Worm (Caenorhabditis elegans) whole organism, L1 larva: ENCODE data around the gene eco-1.
A peak's percentile ranks its signal among the peaks of the same experiment; 100 is the strongest.

ENCODE experiments used
- C16A3.4 ChIP-seq: fragments of 150-350 bp; optimal IDR thresholded peaks from 2 replicates; lab custom pipeline; 2014; ENCODE audit warnings: missing biosample characterization, missing genetic modification characterization
- F16B12.6 ChIP-seq: fragments of 150-350 bp; optimal IDR thresholded peaks from 2 replicates; lab custom pipeline; 2014; ENCODE audit warnings: missing biosample characterization, missing genetic modification characterization
- aly-2 ChIP-seq: fragments of 150-350 bp; optimal IDR thresholded peaks from 2 replicates; lab custom pipeline; 2014; ENCODE audit warnings: missing biosample characterization, missing genetic modification characterization
- ceh-8 ChIP-seq: fragments of 200-800 bp; sonication (Bioruptor generic); optimal IDR thresholded peaks from 2 replicates; lab custom pipeline; 2018; ENCODE audit warnings: mild to moderate bottlenecking, missing genetic modification characterization, moderate library complexity, missing compliant biosample characterization
- ceh-82 ChIP-seq, 3 experiments: fragments of 150-350 bp in 1 of 3; sonication (generic microtip) in 2 of 3; optimal IDR thresholded peaks; 2 replicates each; lab custom pipeline; 2014 to 2017; ENCODE audit warnings: missing biosample characterization in 3 of 3, missing genetic modification characterization in 3 of 3
- dpl-1 ChIP-seq, 3 experiments: fragments of 150-350 bp in 2 of 3; sonication (generic microtip) in 1 of 3; optimal IDR thresholded peaks; 2 replicates each; lab custom pipeline; 2014 to 2017; ENCODE audit warnings: missing biosample characterization in 3 of 3, missing genetic modification characterization in 3 of 3, missing genetic modification reagents in 3 of 3
- dsc-1 ChIP-seq: sonication (generic microtip); optimal IDR thresholded peaks from 2 replicates; lab custom pipeline; 2016; ENCODE audit warnings: mild to moderate bottlenecking, missing genetic modification characterization, missing compliant biosample characterization
- efl-1 ChIP-seq, 4 experiments: fragments of 150-350 bp; optimal IDR thresholded peaks in 3 of 4; peaks in 1 of 4; 1 replicate in 1 of 4; 2 replicates in 3 of 4; lab custom pipeline; 2014; ENCODE audit warnings: missing biosample characterization in 2 of 4, missing genetic modification characterization in 2 of 4, missing genetic modification reagents in 2 of 4
- elt-2 ChIP-seq: sonication (generic microtip); optimal IDR thresholded peaks from 2 replicates; lab custom pipeline; 2016; ENCODE audit warnings: missing genetic modification characterization, mild to moderate bottlenecking, inconsistent platforms, missing compliant biosample characterization, missing genetic modification reagents
- ets-5 ChIP-seq: fragments of 200-800 bp; sonication (Bioruptor generic); IDR thresholded peaks from 2 replicates; pipeline ENCODE4 v1.3.6; 2022; ENCODE audit warnings: missing genetic modification characterization, missing compliant biosample characterization
- fkh-10 ChIP-seq: sonication (generic microtip); optimal IDR thresholded peaks from 2 replicates; lab custom pipeline; 2017; ENCODE audit warnings: missing biosample characterization, missing genetic modification reagents, missing genetic modification characterization
- grh-1 ChIP-seq: fragments of 200-800 bp; sonication (Bioruptor generic); IDR thresholded peaks from 2 replicates; pipeline ENCODE4 v1.3.6; 2022; ENCODE audit warnings: missing genetic modification reagents, missing genetic modification characterization, missing compliant biosample characterization
- hlh-17 ChIP-seq: fragments of 200-800 bp; sonication (Bioruptor generic); optimal IDR thresholded peaks from 2 replicates; lab custom pipeline; 2018; ENCODE audit warnings: missing genetic modification characterization, mild to moderate bottlenecking, missing compliant biosample characterization, moderate library complexity, borderline replicate concordance
- hlh-4 ChIP-seq: sonication (generic microtip); optimal IDR thresholded peaks from 2 replicates; lab custom pipeline; 2016; ENCODE audit warnings: mild to moderate bottlenecking, missing genetic modification characterization, missing compliant biosample characterization
- lin-13 ChIP-seq: fragments of 150-350 bp; optimal IDR thresholded peaks from 2 replicates; lab custom pipeline; 2014; ENCODE audit warnings: missing biosample characterization, missing genetic modification reagents, missing genetic modification characterization
- lin-14 ChIP-seq: fragments of 200-800 bp; sonication (Bioruptor generic); optimal IDR thresholded peaks from 2 replicates; lab custom pipeline; 2018; ENCODE audit warnings: mild to moderate bottlenecking, missing genetic modification characterization, moderate library complexity, missing compliant biosample characterization
- lin-15B ChIP-seq: fragments of 150-350 bp; sonication (generic microtip); optimal IDR thresholded peaks from 3 replicates; lab custom pipeline; 2014; ENCODE audit warnings: missing biosample characterization, missing genetic modification characterization
- lin-35 ChIP-seq, 2 experiments: fragments of 150-350 bp; optimal IDR thresholded peaks; 2 replicates each; lab custom pipeline; 2014; ENCODE audit warnings: missing biosample characterization in 2 of 2, missing genetic modification characterization in 2 of 2, missing genetic modification reagents in 2 of 2
- lir-3 ChIP-seq: sonication (generic microtip); optimal IDR thresholded peaks from 2 replicates; lab custom pipeline; 2016; ENCODE audit warnings: mild to moderate bottlenecking, missing genetic modification characterization, moderate library complexity, missing compliant biosample characterization; ENCODE audit not compliant: poor library complexity
- lsy-2 ChIP-seq, 2 experiments: fragments of 150-350 bp; optimal IDR thresholded peaks; 2 replicates each; lab custom pipeline; 2014; ENCODE audit warnings: missing biosample characterization in 2 of 2, missing genetic modification characterization in 2 of 2
- mdl-1 ChIP-seq, 2 experiments: fragments of 150-350 bp; optimal IDR thresholded peaks; 2 replicates each; lab custom pipeline; 2014 to 2017; ENCODE audit warnings: missing biosample characterization in 2 of 2, missing genetic modification characterization in 2 of 2, inconsistent platforms in 1 of 2
- mep-1 ChIP-seq: fragments of 150-350 bp; optimal IDR thresholded peaks from 2 replicates; lab custom pipeline; 2014; ENCODE audit warnings: missing biosample characterization, missing genetic modification characterization
- nhr-12 ChIP-seq: sonication (generic microtip); optimal IDR thresholded peaks from 2 replicates; lab custom pipeline; 2017; ENCODE audit warnings: missing biosample characterization, missing genetic modification characterization
- nhr-19 ChIP-seq: fragments of 200-800 bp; sonication (Bioruptor generic); conservative IDR thresholded peaks from 2 replicates; pipeline ENCODE4 v1.3.6; 2022; ENCODE audit warnings: missing genetic modification characterization, missing compliant biosample characterization
- nhr-237 ChIP-seq: fragments of 150-350 bp; optimal IDR thresholded peaks from 2 replicates; lab custom pipeline; 2014; ENCODE audit warnings: missing biosample characterization, missing genetic modification characterization
- nhr-47 ChIP-seq: sonication (generic microtip); optimal IDR thresholded peaks from 2 replicates; lab custom pipeline; 2016; ENCODE audit warnings: mild to moderate bottlenecking, missing genetic modification characterization, moderate library complexity, missing compliant biosample characterization
- nhr-71 ChIP-seq: sonication (generic microtip); optimal IDR thresholded peaks from 2 replicates; lab custom pipeline; 2016; ENCODE audit warnings: mild to moderate bottlenecking, missing genetic modification characterization, moderate library complexity, missing compliant biosample characterization
- nhr-77 ChIP-seq: fragments of 150-350 bp; optimal IDR thresholded peaks from 2 replicates; lab custom pipeline; 2014; ENCODE audit warnings: missing biosample characterization, missing genetic modification characterization
- nhr-85 ChIP-seq: sonication (generic microtip); peaks from one replicate; lab custom pipeline; 2016; ENCODE audit warnings: missing genetic modification characterization, inconsistent platforms, missing compliant biosample characterization
- nhr-90 ChIP-seq: sonication (generic microtip); optimal IDR thresholded peaks from 2 replicates; lab custom pipeline; 2016; ENCODE audit warnings: mild to moderate bottlenecking, missing genetic modification characterization, missing compliant biosample characterization; ENCODE audit not compliant: poor library complexity
- pag-3 ChIP-seq: sonication (generic microtip); optimal IDR thresholded peaks from 2 replicates; lab custom pipeline; 2017; ENCODE audit warnings: missing genetic modification characterization, mild to moderate bottlenecking, missing compliant biosample characterization, antibody characterized with exemption, borderline replicate concordance; ENCODE audit not compliant: insufficient read depth
- pqm-1 ChIP-seq: sonication (generic microtip); optimal IDR thresholded peaks from 3 replicates; lab custom pipeline; 2017; ENCODE audit warnings: missing biosample characterization, missing genetic modification characterization
- rnt-1 ChIP-seq: sonication (generic microtip); optimal IDR thresholded peaks from 2 replicates; lab custom pipeline; 2016; ENCODE audit warnings: mild to moderate bottlenecking, missing genetic modification characterization, moderate library complexity, missing compliant biosample characterization
- skn-1 ChIP-seq: fragments of 150-350 bp; optimal IDR thresholded peaks from 2 replicates; lab custom pipeline; 2014; ENCODE audit warnings: missing biosample characterization, missing genetic modification characterization
- snu-23 ChIP-seq: sonication (generic microtip); optimal IDR thresholded peaks from 2 replicates; lab custom pipeline; 2016; ENCODE audit warnings: missing genetic modification characterization, missing compliant biosample characterization
- sox-4 ChIP-seq: sonication (generic microtip); optimal IDR thresholded peaks from 2 replicates; lab custom pipeline; 2016; ENCODE audit warnings: missing genetic modification characterization, missing compliant biosample characterization
- swsn-7 ChIP-seq: sonication (generic microtip); optimal IDR thresholded peaks from 2 replicates; lab custom pipeline; 2016; ENCODE audit warnings: missing genetic modification characterization, missing compliant biosample characterization
- tbx-2 ChIP-seq: sonication (generic microtip); optimal IDR thresholded peaks from 2 replicates; lab custom pipeline; 2016; ENCODE audit warnings: missing genetic modification characterization, missing compliant biosample characterization
- tlp-1 ChIP-seq: fragments of 150-350 bp; optimal IDR thresholded peaks from 2 replicates; lab custom pipeline; 2014; ENCODE audit warnings: missing biosample characterization, missing genetic modification characterization
- unc-130 ChIP-seq: fragments of 150-350 bp; optimal IDR thresholded peaks from 2 replicates; lab custom pipeline; 2017; ENCODE audit warnings: missing biosample characterization, missing genetic modification characterization, inconsistent platforms
- unc-62 ChIP-seq: fragments of 150-350 bp; optimal IDR thresholded peaks from 2 replicates; lab custom pipeline; 2014; ENCODE audit warnings: missing biosample characterization, missing genetic modification reagents, missing genetic modification characterization
- unc-86 ChIP-seq: sonication (generic microtip); optimal IDR thresholded peaks from 2 replicates; lab custom pipeline; 2016; ENCODE audit warnings: missing genetic modification characterization, missing compliant biosample characterization
- vab-15 ChIP-seq: sonication (generic microtip); optimal IDR thresholded peaks from 2 replicates; lab custom pipeline; 2017; ENCODE audit warnings: missing genotype, mild to moderate bottlenecking, missing genetic modification characterization, missing compliant biosample characterization
- xbp-1 ChIP-seq: sonication (generic microtip); optimal IDR thresholded peaks from 2 replicates; lab custom pipeline; 2016; ENCODE audit warnings: missing genetic modification characterization, missing compliant biosample characterization
- zip-4 ChIP-seq: fragments of 200-800 bp; sonication (Bioruptor generic); optimal IDR thresholded peaks from 2 replicates; lab custom pipeline; 2018; ENCODE audit warnings: mild to moderate bottlenecking, missing genetic modification characterization, moderate library complexity, missing compliant biosample characterization
- ztf-4 ChIP-seq: fragments of 150-350 bp; optimal IDR thresholded peaks from 2 replicates; lab custom pipeline; 2014; ENCODE audit warnings: missing biosample characterization, missing genetic modification characterization

The eco-1 gene

DNA sequence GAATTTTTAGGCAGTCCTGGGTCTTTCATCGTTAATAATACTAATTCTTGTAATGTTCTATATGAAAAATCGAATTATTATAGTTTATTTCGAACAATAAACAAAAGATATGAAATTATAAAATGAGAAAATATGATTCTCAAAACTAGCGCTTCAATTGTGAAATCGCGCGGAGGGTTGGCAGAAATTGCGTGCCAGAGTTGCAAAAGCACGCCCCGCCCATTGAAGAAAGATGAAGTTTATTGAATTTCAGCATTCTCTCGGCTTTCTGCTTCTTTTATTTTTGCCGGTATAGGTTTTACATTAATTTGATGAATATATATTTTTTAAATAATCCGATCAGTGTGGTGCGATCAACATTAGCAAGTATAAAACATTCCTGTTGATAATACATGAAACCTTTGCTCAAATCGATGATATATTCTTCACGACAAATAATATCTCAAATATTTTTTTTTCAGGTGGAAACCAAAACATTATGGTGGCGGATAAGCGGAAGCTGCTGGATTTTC is at the start of gene eco-1, which contains the start of gene hmgr-1:
eco-1 (minus strand) TSS at position 59 of the 512 bp plus-strand sequence.
hmgr-1 (plus strand) TSS at position 462 of the 512 bp plus-strand sequence.
- TF ChIP-seq xbp-1 (tag; lab: Kevin White, UChicago) = peak; percentile 39
- TF ChIP-seq lir-3 (tag; lab: Kevin White, UChicago) = peak; percentile 38
- TF ChIP-seq nhr-77 (tag; lab: Kevin White, UChicago) = no peak
- no peak for TF ChIP-seq unc-62 (GFP tag; lab: Kevin White, UChicago)
- TF ChIP-seq rnt-1 (tag; lab: Kevin White, UChicago) = peak; percentile 68
- TF ChIP-seq F16B12.6 = peak; percentile 42
- no peak for TF ChIP-seq pag-3
- TF ChIP-seq tbx-2 = peak; percentile 27
- peak; percentile 52 to 87 for TF ChIP-seq lin-35 (GFP tag; optimal IDR thresholded peaks at IDR 0.05; lab: Kevin White, UChicago)
- TF ChIP-seq efl-1 (optimal IDR thresholded peaks at IDR 0.05; lab: Kevin White, UChicago) = peak; percentile 17 to 79
- peak; percentile 83 to 98 for TF ChIP-seq efl-1 (GFP tag; optimal IDR thresholded peaks at IDR 0.05 in 1 of 2; lab: Kevin White, UChicago)
- peak; percentile 27 for TF ChIP-seq nhr-19 (GFP tag; lab: Robert Waterston, UW)
- peak; percentile 24 for TF ChIP-seq unc-86
- TF ChIP-seq lsy-2 (tag; optimal IDR thresholded peaks at IDR 0.05; lab: Kevin White, UChicago) = peak; percentile 55 to 62
- no peak for TF ChIP-seq aly-2
- peak; percentile 41 for TF ChIP-seq nhr-90 (tag; lab: Kevin White, UChicago)
- TF ChIP-seq dsc-1 (tag; lab: Kevin White, UChicago) = peak; percentile 28
- TF ChIP-seq nhr-47 (tag; lab: Kevin White, UChicago) = peak; percentile 50
- no peak for TF ChIP-seq ztf-4 (tag; lab: Kevin White, UChicago)
- TF ChIP-seq lin-13 (GFP tag; lab: Kevin White, UChicago) = peak; percentile 29
- peak; percentile 30 for TF ChIP-seq snu-23 (GFP tag; lab: Kevin White, UChicago)
- TF ChIP-seq nhr-71 = peak; percentile 59
- no peak for TF ChIP-seq tlp-1 (tag; lab: Kevin White, UChicago)
- no peak for TF ChIP-seq vab-15
- peak; percentile 53 for TF ChIP-seq swsn-7 (tag; lab: Kevin White, UChicago)
- TF ChIP-seq ets-5 (GFP tag; lab: Robert Waterston, UW) = no peak
- peak; percentile 52 for TF ChIP-seq mep-1
- TF ChIP-seq dpl-1 (GFP tag; optimal IDR thresholded peaks at IDR 0.05; lab: Kevin White, UChicago) = peak; percentile 65 to 83 (median 76)
- TF ChIP-seq ceh-82 (tag; optimal IDR thresholded peaks at IDR 0.05; lab: Kevin White, UChicago) = peak in 2 of 3 experiments; percentile 3 to 26
- no peak for TF ChIP-seq grh-1 (GFP tag; lab: Robert Waterston, UW)
- no peak for TF ChIP-seq hlh-17 (GFP tag; lab: Kevin White, UChicago)
- TF ChIP-seq mdl-1 (tag; optimal IDR thresholded peaks at IDR 0.05; lab: Kevin White, UChicago) = peak in 1 of 2 experiments; percentile 15
- no peak for TF ChIP-seq nhr-85 (tag; lab: Kevin White, UChicago)
- TF ChIP-seq zip-4 (GFP tag; lab: Kevin White, UChicago) = peak; percentile 0
- TF ChIP-seq pqm-1 (tag; lab: Kevin White, UChicago) = no peak
- TF ChIP-seq nhr-12 = no peak
- peak; percentile 50 for TF ChIP-seq skn-1 (tag; lab: Kevin White, UChicago)
- peak; percentile 16 for TF ChIP-seq lin-15B (tag; lab: Kevin White, UChicago)
- peak; percentile 8 for TF ChIP-seq C16A3.4
- TF ChIP-seq hlh-4 = no peak

DNA sequence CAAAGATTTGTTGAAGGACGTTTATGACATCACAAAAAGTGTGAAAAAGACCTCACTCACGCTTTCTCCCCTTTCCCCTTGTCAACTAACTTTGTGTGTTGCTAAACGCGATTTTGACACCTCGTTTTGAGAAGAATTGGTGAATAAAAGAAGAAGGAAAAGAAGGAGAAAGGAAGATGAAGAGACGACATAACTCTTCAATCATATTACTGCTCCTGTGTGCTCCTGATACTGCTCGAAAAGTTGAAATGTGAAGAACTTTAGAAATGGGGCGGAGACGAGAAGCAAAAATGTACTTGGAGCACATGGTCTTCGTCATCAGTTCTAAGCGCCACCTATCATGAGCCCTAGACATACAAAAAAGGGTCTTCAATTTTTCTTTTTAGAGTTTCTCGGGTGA is 40.1 kb upstream of the eco-1 start:
- no peak for TF ChIP-seq pag-3
- no peak for TF ChIP-seq unc-130 (tag; lab: Kevin White, UChicago)
- TF ChIP-seq lin-14 = peak; percentile 42
- TF ChIP-seq fkh-10 (GFP tag; lab: Kevin White, UChicago) = peak; percentile 82
- no peak for TF ChIP-seq sox-4 (tag; lab: Kevin White, UChicago)
- TF ChIP-seq hlh-17 (GFP tag; lab: Kevin White, UChicago) = no peak
- no peak for TF ChIP-seq pqm-1 (tag; lab: Kevin White, UChicago)
- no peak for TF ChIP-seq nhr-237 (tag; lab: Kevin White, UChicago)
- no peak for TF ChIP-seq ceh-8 (GFP tag; lab: Kevin White, UChicago)
- TF ChIP-seq elt-2 (tag; lab: Kevin White, UChicago) = no peak
